Worm (Caenorhabditis elegans) whole organism, late embryonic: Measurements from ENCODE around the gene tpra-1.

Experiments used
- unc-55 ChIP-seq: sonication (generic microtip); optimal IDR thresholded peaks from 2 replicates; lab custom pipeline; 2017; ENCODE audit warnings: missing biosample characterization, missing genetic modification reagents, missing genetic modification characterization

Gene tpra-1

DNA sequence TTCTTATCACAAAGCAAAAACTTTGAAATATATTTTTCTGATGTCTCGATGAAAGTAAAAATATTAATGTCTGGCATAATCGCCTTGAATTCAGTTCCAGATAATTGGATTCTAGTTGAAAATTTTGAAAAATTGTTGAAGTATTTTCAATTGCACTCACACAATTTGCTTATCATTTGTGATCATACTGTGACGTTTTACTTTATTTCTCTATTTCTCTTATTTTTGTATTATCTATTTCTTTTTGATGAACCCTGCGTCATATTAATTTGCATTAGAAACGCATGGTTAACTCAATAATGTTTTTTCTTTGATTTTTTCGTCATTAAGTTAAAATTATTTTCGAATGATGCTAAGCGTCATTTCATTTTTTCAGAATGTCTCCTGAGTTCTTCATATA lies 54.0 kb downstream of the tpra-1 start, which contains the start of gene C53D6.11:
Gene C53D6.11, plus strand, starts transcription at position 328 of the 400 bp plus-strand sequence.
- no peak for TF ChIP-seq unc-55 (GFP tag; lab: Kevin White, UChicago)
